Worm (Caenorhabditis elegans) whole organism, L1 larva: ENCODE measurements around the gene C02B10.4.

Source experiments
- grh-1 ChIP-seq: fragments of 200-800 bp; sonication (Bioruptor generic); IDR thresholded peaks from 2 replicates; pipeline ENCODE4 v1.3.6; 2022; ENCODE audit warnings: missing genetic modification reagents, missing genetic modification characterization, missing compliant biosample characterization
- unc-62 ChIP-seq: fragments of 150-350 bp; optimal IDR thresholded peaks from 2 replicates; lab custom pipeline; 2014; ENCODE audit warnings: missing biosample characterization, missing genetic modification reagents, missing genetic modification characterization
- ztf-11 ChIP-seq, 2 experiments: sonication (generic microtip); optimal IDR thresholded peaks; 2 replicates each; lab custom pipeline; 2016 to 2017; ENCODE audit warnings: missing genetic modification characterization in 2 of 2, missing biosample characterization in 1 of 2, missing compliant biosample characterization in 1 of 2

DNA sequence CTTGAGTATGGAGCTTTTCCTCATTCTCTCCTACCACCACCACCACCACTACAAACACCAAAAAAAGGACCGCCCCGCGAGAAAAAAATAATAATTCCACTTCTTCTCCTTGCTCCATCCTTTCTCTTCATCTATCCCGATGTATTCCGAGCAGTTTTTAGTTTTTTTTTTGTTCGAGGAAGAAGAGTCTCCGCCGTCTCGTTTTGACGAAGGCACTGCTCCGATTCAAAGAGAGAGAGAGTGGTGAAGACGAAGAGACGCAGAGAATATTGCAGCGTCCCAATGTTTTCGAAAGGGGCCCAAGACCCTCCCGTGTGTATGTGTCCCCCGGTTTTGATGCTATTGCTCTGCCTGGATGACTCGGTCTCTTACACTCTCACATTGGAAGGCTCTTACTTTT is 10.3 kb upstream of the C02B10.4 start:
- no peak for TF ChIP-seq grh-1 (GFP tag; lab: Robert Waterston, UW)
- TF ChIP-seq ztf-11 (tag; optimal IDR thresholded peaks at IDR 0.05; lab: Kevin White, UChicago), result no peak
- TF ChIP-seq unc-62 (GFP tag; lab: Kevin White, UChicago), result no peak
